Worm (Caenorhabditis elegans) whole organism, L1 larva: Measurements from ENCODE around the gene aak-1.

Source experiments
- C16A3.4 ChIP-seq: fragments of 150-350 bp; optimal IDR thresholded peaks from 2 replicates; lab custom pipeline; 2014; ENCODE audit warnings: missing biosample characterization, missing genetic modification characterization
- Y116A8C.19 ChIP-seq: sonication (generic microtip); optimal IDR thresholded peaks from 2 replicates; lab custom pipeline; 2016; ENCODE audit warnings: missing compliant biosample characterization, missing genetic modification characterization, borderline replicate concordance
- alr-1 ChIP-seq: fragments of 200-800 bp; sonication (Bioruptor generic); optimal IDR thresholded peaks from 2 replicates; lab custom pipeline; 2018; ENCODE audit warnings: borderline replicate concordance, mild to moderate bottlenecking, missing genetic modification characterization, missing compliant biosample characterization
- aly-2 ChIP-seq: fragments of 150-350 bp; optimal IDR thresholded peaks from 2 replicates; lab custom pipeline; 2014; ENCODE audit warnings: missing biosample characterization, missing genetic modification characterization
- ama-1 ChIP-seq: fragments of 150-350 bp; optimal IDR thresholded peaks from 2 replicates; lab custom pipeline; 2014
- ceh-63 ChIP-seq: fragments of 200-800 bp; sonication (Bioruptor generic); optimal IDR thresholded peaks from 2 replicates; lab custom pipeline; 2018; ENCODE audit warnings: mild to moderate bottlenecking, missing genetic modification characterization, missing compliant biosample characterization
- ceh-8 ChIP-seq: fragments of 200-800 bp; sonication (Bioruptor generic); optimal IDR thresholded peaks from 2 replicates; lab custom pipeline; 2018; ENCODE audit warnings: mild to moderate bottlenecking, missing genetic modification characterization, moderate library complexity, missing compliant biosample characterization
- ceh-82 ChIP-seq, 3 experiments: fragments of 150-350 bp in 1 of 3; sonication (generic microtip) in 2 of 3; optimal IDR thresholded peaks; 2 replicates each; lab custom pipeline; 2014 to 2017; ENCODE audit warnings: missing biosample characterization in 3 of 3, missing genetic modification characterization in 3 of 3
- ceh-90 ChIP-seq: sonication (generic microtip); optimal IDR thresholded peaks from 2 replicates; lab custom pipeline; 2016; ENCODE audit warnings: missing genetic modification characterization, missing compliant biosample characterization
- ces-1 ChIP-seq: fragments of 150-350 bp; optimal IDR thresholded peaks from 2 replicates; lab custom pipeline; 2014; ENCODE audit warnings: missing biosample characterization, missing genetic modification reagents, missing genetic modification characterization
- efl-1 ChIP-seq, 4 experiments: fragments of 150-350 bp; optimal IDR thresholded peaks in 3 of 4; peaks in 1 of 4; 1 replicate in 1 of 4; 2 replicates in 3 of 4; lab custom pipeline; 2014; ENCODE audit warnings: missing biosample characterization in 2 of 4, missing genetic modification characterization in 2 of 4, missing genetic modification reagents in 2 of 4
- efl-3 ChIP-seq: fragments of 200-800 bp; sonication (Bioruptor generic); optimal IDR thresholded peaks from 2 replicates; lab custom pipeline; 2018; ENCODE audit warnings: mild to moderate bottlenecking, missing genetic modification characterization, missing compliant biosample characterization
- ets-5 ChIP-seq: fragments of 200-800 bp; sonication (Bioruptor generic); IDR thresholded peaks from 2 replicates; pipeline ENCODE4 v1.3.6; 2022; ENCODE audit warnings: missing genetic modification characterization, missing compliant biosample characterization
- fkh-10 ChIP-seq: sonication (generic microtip); optimal IDR thresholded peaks from 2 replicates; lab custom pipeline; 2017; ENCODE audit warnings: missing biosample characterization, missing genetic modification reagents, missing genetic modification characterization
- fkh-4 ChIP-seq: sonication (generic microtip); optimal IDR thresholded peaks from 2 replicates; lab custom pipeline; 2016; ENCODE audit warnings: missing compliant biosample characterization, missing genetic modification characterization, borderline replicate concordance
- grh-1 ChIP-seq: fragments of 200-800 bp; sonication (Bioruptor generic); IDR thresholded peaks from 2 replicates; pipeline ENCODE4 v1.3.6; 2022; ENCODE audit warnings: missing genetic modification reagents, missing genetic modification characterization, missing compliant biosample characterization
- hlh-17 ChIP-seq: fragments of 200-800 bp; sonication (Bioruptor generic); optimal IDR thresholded peaks from 2 replicates; lab custom pipeline; 2018; ENCODE audit warnings: missing genetic modification characterization, mild to moderate bottlenecking, missing compliant biosample characterization, moderate library complexity, borderline replicate concordance
- irx-1 ChIP-seq: sonication (generic microtip); optimal IDR thresholded peaks from 2 replicates; lab custom pipeline; 2016; ENCODE audit warnings: missing genetic modification characterization, missing compliant biosample characterization
- isw-1 ChIP-seq: fragments of 200-800 bp; sonication (Bioruptor generic); IDR thresholded peaks from 2 replicates; pipeline ENCODE4 v1.3.6; 2022; ENCODE audit warnings: missing genetic modification characterization, missing compliant biosample characterization
- jun-1 ChIP-seq: fragments of 150-350 bp; optimal IDR thresholded peaks from 2 replicates; lab custom pipeline; 2014; ENCODE audit warnings: missing biosample characterization, missing genetic modification reagents, missing genetic modification characterization
- lin-14 ChIP-seq: fragments of 200-800 bp; sonication (Bioruptor generic); optimal IDR thresholded peaks from 2 replicates; lab custom pipeline; 2018; ENCODE audit warnings: mild to moderate bottlenecking, missing genetic modification characterization, moderate library complexity, missing compliant biosample characterization
- lin-39 ChIP-seq: fragments of 150-350 bp; optimal IDR thresholded peaks from 2 replicates; lab custom pipeline; 2014; ENCODE audit warnings: missing biosample characterization, missing genetic modification reagents, missing genetic modification characterization
- lir-3 ChIP-seq: sonication (generic microtip); optimal IDR thresholded peaks from 2 replicates; lab custom pipeline; 2016; ENCODE audit warnings: mild to moderate bottlenecking, missing genetic modification characterization, moderate library complexity, missing compliant biosample characterization; ENCODE audit not compliant: poor library complexity
- lsy-2 ChIP-seq, 2 experiments: fragments of 150-350 bp; optimal IDR thresholded peaks; 2 replicates each; lab custom pipeline; 2014; ENCODE audit warnings: missing biosample characterization in 2 of 2, missing genetic modification characterization in 2 of 2
- mdl-1 ChIP-seq, 2 experiments: fragments of 150-350 bp; optimal IDR thresholded peaks; 2 replicates each; lab custom pipeline; 2014 to 2017; ENCODE audit warnings: missing biosample characterization in 2 of 2, missing genetic modification characterization in 2 of 2, inconsistent platforms in 1 of 2
- mef-2 ChIP-seq: fragments of 150-350 bp; optimal IDR thresholded peaks from 2 replicates; lab custom pipeline; 2014; ENCODE audit warnings: missing biosample characterization, missing genetic modification characterization
- mep-1 ChIP-seq: fragments of 150-350 bp; optimal IDR thresholded peaks from 2 replicates; lab custom pipeline; 2014; ENCODE audit warnings: missing biosample characterization, missing genetic modification characterization
- nhr-11 ChIP-seq: fragments of 150-350 bp; optimal IDR thresholded peaks from 2 replicates; lab custom pipeline; 2014; ENCODE audit warnings: missing biosample characterization, missing genetic modification characterization
- nhr-20 ChIP-seq: sonication (generic microtip); optimal IDR thresholded peaks from 2 replicates; lab custom pipeline; 2016; ENCODE audit warnings: mild to moderate bottlenecking, missing genetic modification characterization, missing compliant biosample characterization
- nhr-28 ChIP-seq: fragments of 150-350 bp; optimal IDR thresholded peaks from 2 replicates; lab custom pipeline; 2014; ENCODE audit warnings: missing biosample characterization, missing genetic modification characterization
- nhr-47 ChIP-seq: sonication (generic microtip); optimal IDR thresholded peaks from 2 replicates; lab custom pipeline; 2016; ENCODE audit warnings: mild to moderate bottlenecking, missing genetic modification characterization, moderate library complexity, missing compliant biosample characterization
- nhr-71 ChIP-seq: sonication (generic microtip); optimal IDR thresholded peaks from 2 replicates; lab custom pipeline; 2016; ENCODE audit warnings: mild to moderate bottlenecking, missing genetic modification characterization, moderate library complexity, missing compliant biosample characterization
- nhr-77 ChIP-seq: fragments of 150-350 bp; optimal IDR thresholded peaks from 2 replicates; lab custom pipeline; 2014; ENCODE audit warnings: missing biosample characterization, missing genetic modification characterization
- nhr-84 ChIP-seq: sonication (generic microtip); optimal IDR thresholded peaks from 2 replicates; lab custom pipeline; 2017; ENCODE audit warnings: missing biosample characterization, missing genetic modification characterization
- nhr-90 ChIP-seq: sonication (generic microtip); optimal IDR thresholded peaks from 2 replicates; lab custom pipeline; 2016; ENCODE audit warnings: mild to moderate bottlenecking, missing genetic modification characterization, missing compliant biosample characterization; ENCODE audit not compliant: poor library complexity
- pag-3 ChIP-seq: sonication (generic microtip); optimal IDR thresholded peaks from 2 replicates; lab custom pipeline; 2017; ENCODE audit warnings: missing genetic modification characterization, mild to moderate bottlenecking, missing compliant biosample characterization, antibody characterized with exemption, borderline replicate concordance; ENCODE audit not compliant: insufficient read depth
- pax-3 ChIP-seq: fragments of 200-800 bp; sonication (Bioruptor generic); optimal IDR thresholded peaks from 2 replicates; lab custom pipeline; 2018; ENCODE audit warnings: mild to moderate bottlenecking, missing genetic modification characterization, moderate library complexity, missing compliant biosample characterization
- pqm-1 ChIP-seq: sonication (generic microtip); optimal IDR thresholded peaks from 3 replicates; lab custom pipeline; 2017; ENCODE audit warnings: missing biosample characterization, missing genetic modification characterization
- rnt-1 ChIP-seq: sonication (generic microtip); optimal IDR thresholded peaks from 2 replicates; lab custom pipeline; 2016; ENCODE audit warnings: mild to moderate bottlenecking, missing genetic modification characterization, moderate library complexity, missing compliant biosample characterization
- sptf-1 ChIP-seq: fragments of 150-350 bp; optimal IDR thresholded peaks from 2 replicates; lab custom pipeline; 2014; ENCODE audit warnings: missing biosample characterization, missing genetic modification characterization
- sup-37 ChIP-seq: fragments of 200-800 bp; sonication (Bioruptor generic); optimal IDR thresholded peaks from 2 replicates; lab custom pipeline; 2018; ENCODE audit warnings: mild to moderate bottlenecking, missing genetic modification characterization, missing compliant biosample characterization
- unc-30 ChIP-seq: sonication (generic microtip); optimal IDR thresholded peaks from 2 replicates; lab custom pipeline; 2017; ENCODE audit warnings: missing biosample characterization, missing genetic modification characterization
- unc-86 ChIP-seq: sonication (generic microtip); optimal IDR thresholded peaks from 2 replicates; lab custom pipeline; 2016; ENCODE audit warnings: missing genetic modification characterization, missing compliant biosample characterization
- unc-98 ChIP-seq: fragments of 200-800 bp; sonication (Bioruptor generic); IDR thresholded peaks from 2 replicates; pipeline ENCODE4 v1.3.6; 2022; ENCODE audit warnings: missing genetic modification characterization, missing compliant biosample characterization
- zip-4 ChIP-seq: fragments of 200-800 bp; sonication (Bioruptor generic); optimal IDR thresholded peaks from 2 replicates; lab custom pipeline; 2018; ENCODE audit warnings: mild to moderate bottlenecking, missing genetic modification characterization, moderate library complexity, missing compliant biosample characterization
- ztf-11 ChIP-seq, 2 experiments: sonication (generic microtip); optimal IDR thresholded peaks; 2 replicates each; lab custom pipeline; 2016 to 2017; ENCODE audit warnings: missing genetic modification characterization in 2 of 2, missing biosample characterization in 1 of 2, missing compliant biosample characterization in 1 of 2

Gene aak-1

DNA sequence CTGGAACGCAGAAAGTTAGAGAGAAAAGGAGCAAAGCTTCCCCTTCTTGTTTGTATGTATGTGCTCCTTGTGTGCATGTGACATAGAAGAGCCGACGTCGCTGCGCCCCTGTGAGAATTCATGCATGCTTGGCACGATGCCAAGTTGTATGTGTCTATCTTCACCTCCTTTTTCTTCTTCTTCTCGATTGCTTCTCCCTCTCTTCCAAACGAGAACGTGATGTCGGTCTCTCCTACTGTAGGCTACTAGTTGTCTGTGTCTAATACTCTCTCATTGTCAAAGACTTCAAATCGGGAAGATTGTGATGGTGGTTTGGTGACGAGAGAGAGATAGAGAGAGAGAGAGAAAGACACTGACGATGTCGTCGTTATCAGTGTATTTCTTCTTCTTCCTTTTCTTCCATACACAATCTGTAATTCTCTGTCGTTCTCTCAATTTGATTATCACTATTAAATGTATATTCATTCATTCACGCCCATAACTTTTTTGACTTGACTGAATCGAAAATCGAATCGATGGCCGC is 36.4 kb upstream of the aak-1 start (continued):
- TF ChIP-seq efl-1 (optimal IDR thresholded peaks at IDR 0.05; lab: Kevin White, UChicago) = peak; percentile 65 to 81
- TF ChIP-seq efl-1 (GFP tag; optimal IDR thresholded peaks at IDR 0.05 in 1 of 2; lab: Kevin White, UChicago) = peak; percentile 31 to 93
- peak; percentile 62 for TF ChIP-seq lir-3 (tag; lab: Kevin White, UChicago)
- no peak for TF ChIP-seq nhr-84
- TF ChIP-seq nhr-11 (tag; lab: Kevin White, UChicago) = peak; percentile 76
- TF ChIP-seq lsy-2 (tag; optimal IDR thresholded peaks at IDR 0.05; lab: Kevin White, UChicago) = peak; percentile 74 to 95
- peak; percentile 89 for TF ChIP-seq nhr-20
- TF ChIP-seq ama-1 (lab: Kevin White, UChicago) = no peak
- TF ChIP-seq fkh-4 (tag; lab: Kevin White, UChicago) = peak; percentile 11
- TF ChIP-seq lin-39 (tag; lab: Kevin White, UChicago) = no peak
- no peak for TF ChIP-seq unc-30 (tag; lab: Kevin White, UChicago)
- peak; percentile 35 for TF ChIP-seq zip-4 (GFP tag; lab: Kevin White, UChicago)
- TF ChIP-seq aly-2 (tag; lab: Kevin White, UChicago) = no peak
- TF ChIP-seq fkh-10 (GFP tag; lab: Kevin White, UChicago) = peak; percentile 86
- TF ChIP-seq sptf-1 = no peak
- TF ChIP-seq irx-1 (tag; lab: Kevin White, UChicago) = peak; percentile 68
- TF ChIP-seq C16A3.4 (tag; lab: Kevin White, UChicago) = peak; percentile 82
- TF ChIP-seq pqm-1 (tag; lab: Kevin White, UChicago) = no peak
- TF ChIP-seq nhr-71 (tag; lab: Kevin White, UChicago) = peak; percentile 95
- peak; percentile 28 for TF ChIP-seq ceh-8

DNA sequence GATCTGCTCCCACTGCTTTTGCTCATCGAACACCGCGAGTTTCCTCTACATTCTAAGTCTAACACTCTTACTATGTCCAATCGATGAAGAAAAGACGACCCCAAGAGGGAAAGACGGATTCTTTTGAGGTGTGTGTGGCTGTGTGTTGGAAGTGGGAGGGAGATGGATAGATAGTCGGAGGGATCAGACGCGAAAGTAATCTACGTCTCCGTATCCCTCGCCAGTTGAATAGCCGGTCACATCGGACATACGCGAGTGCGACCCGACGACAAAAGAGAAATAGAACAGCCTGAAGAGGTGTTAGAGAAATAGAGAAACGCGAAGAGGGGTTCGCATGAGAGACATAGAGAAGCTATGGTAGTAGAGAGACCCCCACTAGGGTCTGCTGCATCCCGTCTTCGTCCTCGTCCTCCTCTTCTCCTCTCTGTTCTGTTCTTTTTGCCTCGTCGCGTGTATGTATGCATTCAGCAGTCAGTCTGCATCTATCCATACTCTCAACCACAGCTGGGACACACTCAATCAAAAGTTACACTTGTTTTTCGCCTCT is 34.8 kb upstream of the aak-1 start:
- TF ChIP-seq unc-98 (no peak), mep-1 (tag; lab: Kevin White, UChicago) (peak; percentile 96), efl-1 (optimal IDR thresholded peaks at IDR 0.05; lab: Kevin White, UChicago) (peak; percentile 89 to 95), efl-1 (GFP tag; optimal IDR thresholded peaks at IDR 0.05 in 1 of 2; lab: Kevin White, UChicago) (peak; percentile 60 to 98), irx-1 (tag; lab: Kevin White, UChicago) (peak; percentile 94), sup-37 (GFP tag; lab: Kevin White, UChicago) (peak; percentile 79), isw-1 (GFP tag; lab: Robert Waterston, UW) (peak; percentile 91), ceh-90 (tag; lab: Kevin White, UChicago) (no peak), Y116A8C.19 (no peak), fkh-4 (tag; lab: Kevin White, UChicago) (peak; percentile 52), grh-1 (GFP tag; lab: Robert Waterston, UW) (peak; percentile 94), nhr-90 (tag; lab: Kevin White, UChicago) (peak; percentile 91), sptf-1 (no peak), rnt-1 (tag; lab: Kevin White, UChicago) (peak; percentile 94), nhr-11 (tag; lab: Kevin White, UChicago) (peak; percentile 95), ceh-82 (tag; optimal IDR thresholded peaks at IDR 0.05; lab: Kevin White, UChicago) (peak; percentile 88 to 93 (median 92)), nhr-71 (tag; lab: Kevin White, UChicago) (peak; percentile 99), ces-1 (no peak), nhr-77 (tag; lab: Kevin White, UChicago) (peak; percentile 94), ceh-63 (GFP tag; lab: Kevin White, UChicago) (no peak), unc-86 (peak; percentile 98), pag-3 (tag; lab: Kevin White, UChicago) (peak; percentile 12), jun-1 (peak; percentile 97), mdl-1 (tag; optimal IDR thresholded peaks at IDR 0.05; lab: Kevin White, UChicago) (peak; percentile 50 to 96), nhr-28 (tag; lab: Kevin White, UChicago) (peak; percentile 42), mef-2 (tag; lab: Kevin White, UChicago) (peak; percentile 73), ets-5 (GFP tag; lab: Robert Waterston, UW) (no peak), lin-39 (tag; lab: Kevin White, UChicago) (peak; percentile 89), pax-3 (tag; lab: Kevin White, UChicago) (peak; percentile 90), efl-3 (peak; percentile 72), alr-1 (tag; lab: Kevin White, UChicago) (no peak), nhr-47 (tag; lab: Kevin White, UChicago) (peak; percentile 97), hlh-17 (GFP tag; lab: Kevin White, UChicago) (no peak), aly-2 (tag; lab: Kevin White, UChicago) (peak; percentile 90), ztf-11 (tag; optimal IDR thresholded peaks at IDR 0.05; lab: Kevin White, UChicago) (peak in 1 of 2 experiments; percentile 91), lsy-2 (tag; optimal IDR thresholded peaks at IDR 0.05; lab: Kevin White, UChicago) (peak; percentile 93 to 95), lin-14 (GFP tag; lab: Kevin White, UChicago) (peak; percentile 100)
